Worm (Caenorhabditis elegans) whole organism, L4 larva: ENCODE measurements around the gene ctsa-4.1.

ENCODE experiments used
- F10B5.3 ChIP-seq: sonication (generic microtip); optimal IDR thresholded peaks from 2 replicates; lab custom pipeline; 2016; ENCODE audit warnings: mild to moderate bottlenecking, missing genetic modification characterization, missing compliant biosample characterization
- F26F4.8 ChIP-seq: fragments of 200-800 bp; sonication (Bioruptor generic); conservative IDR thresholded peaks from 2 replicates; pipeline ENCODE4 v1.3.6; 2022; ENCODE audit warnings: missing genetic modification characterization, missing compliant biosample characterization
- F44E2.7 ChIP-seq: fragments of 200-800 bp; sonication (Bioruptor generic); IDR thresholded peaks from 2 replicates; pipeline ENCODE4 v2.1.2; 2022; ENCODE audit warnings: missing genetic modification characterization, missing compliant biosample characterization
- Y105C5A.15 ChIP-seq: fragments of 200-800 bp; sonication (Bioruptor generic); IDR thresholded peaks from 2 replicates; pipeline ENCODE4 v1.3.6; 2022; ENCODE audit warnings: missing genetic modification characterization, missing compliant biosample characterization
- Y5F2A.4 ChIP-seq: fragments of 200-800 bp; sonication (Bioruptor generic); optimal IDR thresholded peaks from 2 replicates; lab custom pipeline; 2018; ENCODE audit warnings: mild to moderate bottlenecking, missing genetic modification characterization, missing compliant biosample characterization
- Y75B8A.6 ChIP-seq: fragments of 200-800 bp; sonication (Bioruptor generic); IDR thresholded peaks from 2 replicates; pipeline ENCODE4 v1.3.6; 2022; ENCODE audit warnings: missing genetic modification reagents, missing genetic modification characterization, missing compliant biosample characterization
- aha-1 ChIP-seq: fragments of 150-350 bp; peaks from one replicate; lab custom pipeline; 2014; ENCODE audit warnings: missing biosample characterization, missing genetic modification characterization
- ama-1 ChIP-seq: fragments of 150-350 bp; optimal IDR thresholded peaks from 2 replicates; lab custom pipeline; 2014; ENCODE audit warnings: inconsistent platforms, mixed read lengths
- ceh-32 ChIP-seq: sonication (generic microtip); optimal IDR thresholded peaks from 2 replicates; lab custom pipeline; 2016; ENCODE audit warnings: mild to moderate bottlenecking, missing genetic modification characterization, missing compliant biosample characterization; ENCODE audit not compliant: poor library complexity
- ceh-44 ChIP-seq: fragments of 200-800 bp; sonication (Bioruptor generic); IDR thresholded peaks from 2 replicates; pipeline ENCODE4 v1.3.6; 2022; ENCODE audit warnings: missing genetic modification reagents, missing genetic modification characterization, missing compliant biosample characterization
- ceh-62 ChIP-seq: sonication (generic microtip); optimal IDR thresholded peaks from 2 replicates; lab custom pipeline; 2017; ENCODE audit warnings: missing biosample characterization, missing genetic modification characterization
- ceh-82 ChIP-seq: sonication (generic microtip); optimal IDR thresholded peaks from 2 replicates; lab custom pipeline; 2017; ENCODE audit warnings: missing biosample characterization, missing genetic modification characterization
- ces-1 ChIP-seq: fragments of 150-350 bp; sonication (generic microtip); optimal IDR thresholded peaks from 4 replicates; lab custom pipeline; 2014; ENCODE audit warnings: missing biosample characterization, missing genetic modification reagents, missing genetic modification characterization
- daf-16 ChIP-seq, 3 experiments: sonication (generic microtip); optimal IDR thresholded peaks; 2 replicates each; lab custom pipeline; 2016 to 2017; ENCODE audit warnings: missing genetic modification characterization in 3 of 3, missing genetic modification reagents in 3 of 3, mild to moderate bottlenecking in 2 of 3, missing compliant biosample characterization in 2 of 3, missing biosample characterization in 1 of 3, moderate library complexity in 1 of 3
- daf-19 ChIP-seq: fragments of 200-800 bp; sonication (Bioruptor generic); conservative IDR thresholded peaks from 2 replicates; pipeline ENCODE4 v1.3.6; 2022; ENCODE audit warnings: missing genetic modification characterization, missing compliant biosample characterization
- dmd-9 ChIP-seq: fragments of 200-800 bp; sonication (Bioruptor generic); IDR thresholded peaks from 2 replicates; pipeline ENCODE4 v1.3.6; 2022; ENCODE audit warnings: missing genetic modification reagents, missing genetic modification characterization, missing compliant biosample characterization
- duxl-1 ChIP-seq: sonication (generic microtip); optimal IDR thresholded peaks from 2 replicates; lab custom pipeline; 2016; ENCODE audit warnings: mild to moderate bottlenecking, missing genetic modification characterization, moderate library complexity, missing compliant biosample characterization; ENCODE audit not compliant: poor library complexity
- egl-27 ChIP-seq: sonication (generic microtip); optimal IDR thresholded peaks from 3 replicates; lab custom pipeline; 2017; ENCODE audit warnings: missing biosample characterization, missing genetic modification reagents, missing genetic modification characterization
- fkh-10 ChIP-seq: fragments of 150-350 bp; optimal IDR thresholded peaks from 2 replicates; lab custom pipeline; 2014; ENCODE audit warnings: missing biosample characterization, missing genetic modification reagents, missing genetic modification characterization
- fos-1 ChIP-seq: fragments of 150-350 bp; optimal IDR thresholded peaks from 2 replicates; lab custom pipeline; 2014; ENCODE audit warnings: missing biosample characterization, missing genetic modification characterization
- hlh-30 ChIP-seq: sonication (generic microtip); optimal IDR thresholded peaks from 2 replicates; lab custom pipeline; 2017; ENCODE audit warnings: antibody characterized with exemption, mild to moderate bottlenecking, missing genetic modification characterization, missing compliant biosample characterization; ENCODE audit not compliant: insufficient read depth
- hmg-1.1 ChIP-seq: fragments of 200-800 bp; sonication (Bioruptor generic); IDR thresholded peaks from 2 replicates; pipeline ENCODE4 v1.3.6; 2022; ENCODE audit warnings: missing genetic modification reagents, missing genetic modification characterization, missing compliant biosample characterization
- lim-7 ChIP-seq: fragments of 200-800 bp; sonication (Bioruptor generic); IDR thresholded peaks from 2 replicates; pipeline ENCODE4 v1.3.6; 2022; ENCODE audit warnings: missing genetic modification characterization, missing compliant biosample characterization
- lin-13 ChIP-seq: fragments of 150-350 bp; optimal IDR thresholded peaks from 2 replicates; lab custom pipeline; 2014; ENCODE audit warnings: missing biosample characterization, missing genetic modification reagents, missing genetic modification characterization
- lin-38 ChIP-seq: fragments of 200-800 bp; sonication (Bioruptor generic); IDR thresholded peaks from 2 replicates; pipeline ENCODE4 v1.3.6; 2022; ENCODE audit warnings: missing genetic modification reagents, missing genetic modification characterization, missing compliant biosample characterization
- lsy-2 ChIP-seq, 2 experiments: fragments of 150-350 bp in 1 of 2; sonication (generic microtip) in 1 of 2; optimal IDR thresholded peaks; 2 replicates each; lab custom pipeline; 2014 to 2017; ENCODE audit warnings: missing biosample characterization in 2 of 2, missing genetic modification characterization in 2 of 2
- mdt-29 ChIP-seq: fragments of 200-800 bp; sonication (Bioruptor generic); IDR thresholded peaks from 2 replicates; pipeline ENCODE4 v1.3.6; 2022; ENCODE audit warnings: missing genetic modification reagents, missing genetic modification characterization, missing compliant biosample characterization
- mep-1 ChIP-seq: fragments of 150-350 bp; sonication (generic microtip); optimal IDR thresholded peaks from 3 replicates; lab custom pipeline; 2014; ENCODE audit warnings: missing biosample characterization, missing genetic modification characterization
- mxl-3 ChIP-seq: fragments of 200-800 bp; sonication (Bioruptor generic); optimal IDR thresholded peaks from 2 replicates; lab custom pipeline; 2018; ENCODE audit warnings: mild to moderate bottlenecking, missing genetic modification characterization, missing compliant biosample characterization
- nhr-10 ChIP-seq: fragments of 150-350 bp; optimal IDR thresholded peaks from 2 replicates; lab custom pipeline; 2014; ENCODE audit warnings: missing biosample characterization, missing genetic modification characterization
- nhr-102 ChIP-seq: sonication (generic microtip); optimal IDR thresholded peaks from 2 replicates; lab custom pipeline; 2016; ENCODE audit warnings: mild to moderate bottlenecking, missing genetic modification characterization, moderate library complexity, missing compliant biosample characterization
- nhr-111 ChIP-seq: fragments of 200-800 bp; sonication (Bioruptor generic); optimal IDR thresholded peaks from 2 replicates; lab custom pipeline; 2018; ENCODE audit warnings: mild to moderate bottlenecking, missing genetic modification characterization, missing compliant biosample characterization
- nhr-237 ChIP-seq: sonication (generic microtip); optimal IDR thresholded peaks from 2 replicates; lab custom pipeline; 2017; ENCODE audit warnings: missing biosample characterization, missing genetic modification characterization
- nhr-28 ChIP-seq: fragments of 150-350 bp; optimal IDR thresholded peaks from 2 replicates; lab custom pipeline; 2014; ENCODE audit warnings: missing biosample characterization, missing genetic modification characterization
- nhr-6 ChIP-seq: fragments of 150-350 bp; optimal IDR thresholded peaks from 2 replicates; lab custom pipeline; 2014; ENCODE audit warnings: missing biosample characterization, missing genetic modification characterization
- nhr-76 ChIP-seq: fragments of 150-350 bp; optimal IDR thresholded peaks from 2 replicates; lab custom pipeline; 2014; ENCODE audit warnings: missing biosample characterization, missing genetic modification characterization
- php-3 ChIP-seq: fragments of 200-800 bp; sonication (Bioruptor generic); IDR thresholded peaks from 2 replicates; pipeline ENCODE4 v1.3.6; 2022; ENCODE audit warnings: missing genetic modification reagents, missing genetic modification characterization, missing compliant biosample characterization
- saeg-2 ChIP-seq: fragments of 200-800 bp; sonication (Bioruptor generic); IDR thresholded peaks from 2 replicates; pipeline ENCODE4 v1.3.6; 2022; ENCODE audit warnings: missing genetic modification reagents, missing genetic modification characterization, missing compliant biosample characterization
- sdz-12 ChIP-seq: fragments of 200-800 bp; sonication (Bioruptor generic); optimal IDR thresholded peaks from 2 replicates; lab custom pipeline; 2018; ENCODE audit warnings: mild to moderate bottlenecking, missing genetic modification characterization, missing compliant biosample characterization
- set-16 ChIP-seq: fragments of 200-800 bp; sonication (Bioruptor generic); IDR thresholded peaks from 2 replicates; pipeline ENCODE4 v1.3.6; 2022; ENCODE audit warnings: missing genetic modification reagents, missing genetic modification characterization, missing compliant biosample characterization
- snpc-4 ChIP-seq: fragments of 150-350 bp; optimal IDR thresholded peaks from 2 replicates; lab custom pipeline; 2014; ENCODE audit warnings: missing biosample characterization, missing genetic modification characterization
- spr-1 ChIP-seq: sonication (generic microtip); optimal IDR thresholded peaks from 2 replicates; lab custom pipeline; 2016; ENCODE audit warnings: mild to moderate bottlenecking, missing genetic modification characterization, missing compliant biosample characterization
- tag-97 ChIP-seq: fragments of 200-800 bp; sonication (Bioruptor generic); IDR thresholded peaks from 2 replicates; pipeline ENCODE4 v1.3.6; 2022; ENCODE audit warnings: missing genetic modification characterization, missing compliant biosample characterization
- tra-1 ChIP-seq: fragments of 200-800 bp; sonication (Bioruptor generic); IDR thresholded peaks from 2 replicates; pipeline ENCODE4 v1.3.6; 2022; ENCODE audit warnings: missing genetic modification reagents, missing genetic modification characterization, missing compliant biosample characterization
- zag-1 ChIP-seq: fragments of 150-350 bp; optimal IDR thresholded peaks from 2 replicates; lab custom pipeline; 2014; ENCODE audit warnings: missing biosample characterization, missing genetic modification characterization
- zfp-3 ChIP-seq: fragments of 200-800 bp; sonication (Bioruptor generic); conservative IDR thresholded peaks from 2 replicates; pipeline ENCODE4 v1.3.6; 2022; ENCODE audit warnings: missing genetic modification reagents, missing genetic modification characterization, missing compliant biosample characterization
- zip-11 ChIP-seq: fragments of 200-800 bp; sonication (Bioruptor generic); IDR thresholded peaks from 2 replicates; pipeline ENCODE4 v1.3.6; 2022; ENCODE audit warnings: missing genetic modification characterization, missing compliant biosample characterization
- zip-2 ChIP-seq: fragments of 150-350 bp; optimal IDR thresholded peaks from 2 replicates; lab custom pipeline; 2014; ENCODE audit warnings: missing biosample characterization, missing genetic modification characterization
- ztf-11 ChIP-seq: fragments of 150-350 bp; optimal IDR thresholded peaks from 2 replicates; lab custom pipeline; 2014; ENCODE audit warnings: missing biosample characterization, missing genetic modification characterization
- ztf-7 ChIP-seq: fragments of 150-350 bp; optimal IDR thresholded peaks from 2 replicates; lab custom pipeline; 2014; ENCODE audit warnings: missing biosample characterization, missing genetic modification characterization

The ctsa-4.1 gene

ce11 chrII:6355396-6356346 is 11.1 kb upstream of the ctsa-4.1 start, which contains the start of gene C32D5.11 (continued):
- TF ChIP-seq ztf-7 (tag; lab: Kevin White, UChicago) (peak; percentile 57), ceh-32 (tag; lab: Kevin White, UChicago) (no peak), fkh-10 (GFP tag; lab: Kevin White, UChicago) (peak; percentile 29), hlh-30 (tag; lab: Kevin White, UChicago) (peak; percentile 82), lin-38 (GFP tag; lab: Robert Waterston, UW) (peak; percentile 65), nhr-10 (no peak), mdt-29 (GFP tag; lab: Robert Waterston, UW) (no peak), spr-1 (tag; lab: Kevin White, UChicago) (no peak), mep-1 (tag; lab: Kevin White, UChicago) (peak; percentile 77), set-16 (GFP tag; lab: Robert Waterston, UW) (no peak), sdz-12 (GFP tag; lab: Kevin White, UChicago) (no peak), mxl-3 (peak; percentile 42), daf-19 (no peak), lsy-2 (tag; optimal IDR thresholded peaks at IDR 0.05; lab: Kevin White, UChicago) (peak in 1 of 2 experiments; percentile 87), duxl-1 (tag; lab: Kevin White, UChicago) (peak; percentile 66), daf-16 (GFP tag; optimal IDR thresholded peaks at IDR 0.05; lab: Kevin White, UChicago) (no peak), daf-16 (tag; optimal IDR thresholded peaks at IDR 0.05; lab: Kevin White, UChicago) (no peak), ztf-11 (tag; lab: Kevin White, UChicago) (no peak), lim-7 (GFP tag; lab: Robert Waterston, UW) (no peak), dmd-9 (no peak), nhr-102 (tag; lab: Kevin White, UChicago) (no peak), nhr-237 (tag; lab: Kevin White, UChicago) (no peak), ceh-44 (GFP tag; lab: Robert Waterston, UW) (no peak), F26F4.8 (GFP tag; lab: Robert Waterston, UW) (no peak), saeg-2 (GFP tag; lab: Robert Waterston, UW) (no peak), ces-1 (GFP tag; lab: Kevin White, UChicago) (no peak), ceh-62 (tag; lab: Kevin White, UChicago) (no peak), lin-13 (peak; percentile 66), nhr-111 (no peak), tag-97 (GFP tag; lab: Robert Waterston, UW) (no peak), php-3 (GFP tag; lab: Robert Waterston, UW) (no peak), Y75B8A.6 (no peak), aha-1 (tag; lab: Kevin White, UChicago) (peak; percentile 96), ceh-82 (tag; lab: Kevin White, UChicago) (no peak), snpc-4 (tag; lab: Kevin White, UChicago) (no peak), egl-27 (tag; lab: Kevin White, UChicago) (no peak), fos-1 (tag; lab: Kevin White, UChicago) (no peak), nhr-76 (tag; lab: Kevin White, UChicago) (no peak), zag-1 (no peak), zip-11 (GFP tag; lab: Robert Waterston, UW) (no peak), zfp-3 (no peak), nhr-28 (tag; lab: Kevin White, UChicago) (peak; percentile 70), F10B5.3 (tag; lab: Kevin White, UChicago) (no peak), zip-2 (tag; lab: Kevin White, UChicago) (no peak), tra-1 (GFP tag; lab: Robert Waterston, UW) (no peak), ama-1 (lab: Kevin White, UChicago) (no peak), F44E2.7 (no peak), Y105C5A.15 (GFP tag; lab: Robert Waterston, UW) (no peak), hmg-1.1 (GFP tag; lab: Robert Waterston, UW) (peak; percentile 61; the same call in 1 of the 2 replicates), nhr-6 (tag; lab: Kevin White, UChicago) (no peak), Y5F2A.4 (GFP tag; lab: Kevin White, UChicago) (no peak)
